Worm (Caenorhabditis elegans) whole organism, late embryonic: ENCODE measurements around the gene nlp-49.

Experiments used
- F13H6.1 ChIP-seq: sonication (generic microtip); optimal IDR thresholded peaks from 2 replicates; lab custom pipeline; 2016; ENCODE audit warnings: missing genetic modification characterization, missing compliant biosample characterization
- K02D7.2 ChIP-seq: sonication (generic microtip); optimal IDR thresholded peaks from 2 replicates; lab custom pipeline; 2017; ENCODE audit warnings: mild to moderate bottlenecking, missing genetic modification characterization, missing compliant biosample characterization
- K09A11.1 ChIP-seq: sonication (generic microtip); optimal IDR thresholded peaks from 2 replicates; lab custom pipeline; 2017; ENCODE audit warnings: antibody characterized with exemption, mild to moderate bottlenecking, missing genetic modification characterization, missing compliant biosample characterization; ENCODE audit not compliant: insufficient read depth
- T23F11.4 ChIP-seq: fragments of 200-800 bp; sonication (Bioruptor generic); optimal IDR thresholded peaks from 2 replicates; lab custom pipeline; 2018; ENCODE audit warnings: mild to moderate bottlenecking, missing genetic modification characterization, missing compliant biosample characterization
- ceh-18 ChIP-seq: sonication (generic microtip); optimal IDR thresholded peaks from 2 replicates; lab custom pipeline; 2016; ENCODE audit warnings: missing genetic modification characterization, missing compliant biosample characterization
- ceh-19 ChIP-seq: fragments of 200-800 bp; sonication (Bioruptor generic); optimal IDR thresholded peaks from 2 replicates; lab custom pipeline; 2018; ENCODE audit warnings: mild to moderate bottlenecking, missing genetic modification characterization, missing compliant biosample characterization
- ceh-2 ChIP-seq: sonication (generic microtip); optimal IDR thresholded peaks from 2 replicates; lab custom pipeline; 2016; ENCODE audit warnings: missing genotype, missing genetic modification characterization, missing compliant biosample characterization
- ceh-22 ChIP-seq: sonication (generic microtip); optimal IDR thresholded peaks from 2 replicates; lab custom pipeline; 2017; ENCODE audit warnings: missing biosample characterization, missing genetic modification characterization
- ceh-31 ChIP-seq: sonication (generic microtip); optimal IDR thresholded peaks from 2 replicates; lab custom pipeline; 2016; ENCODE audit warnings: missing genetic modification characterization, missing compliant biosample characterization
- ceh-34 ChIP-seq: sonication (generic microtip); optimal IDR thresholded peaks from 2 replicates; lab custom pipeline; 2016; ENCODE audit warnings: mild to moderate bottlenecking, missing genetic modification characterization, missing compliant biosample characterization
- ceh-45 ChIP-seq: fragments of 200-800 bp; sonication (Bioruptor generic); IDR thresholded peaks from 2 replicates; pipeline ENCODE4 v1.3.6; 2022; ENCODE audit warnings: missing genetic modification reagents, missing genetic modification characterization, missing compliant biosample characterization
- ceh-6 ChIP-seq: fragments of 200-800 bp; sonication (Bioruptor generic); optimal IDR thresholded peaks from 2 replicates; lab custom pipeline; 2018; ENCODE audit warnings: mild to moderate bottlenecking, missing genetic modification characterization, missing compliant biosample characterization
- ceh-9 ChIP-seq: sonication (generic microtip); optimal IDR thresholded peaks from 2 replicates; lab custom pipeline; 2016; ENCODE audit warnings: mild to moderate bottlenecking, missing genetic modification characterization, inconsistent platforms, missing compliant biosample characterization
- che-1 ChIP-seq: sonication (generic microtip); optimal IDR thresholded peaks from 2 replicates; lab custom pipeline; 2016; ENCODE audit warnings: mild to moderate bottlenecking, missing genetic modification characterization, missing compliant biosample characterization
- dve-1 ChIP-seq: sonication (generic microtip); optimal IDR thresholded peaks from 2 replicates; lab custom pipeline; 2017; ENCODE audit warnings: antibody characterized with exemption, mild to moderate bottlenecking, missing genetic modification characterization, missing compliant biosample characterization
- eyg-1 ChIP-seq: sonication (generic microtip); optimal IDR thresholded peaks from 2 replicates; lab custom pipeline; 2016; ENCODE audit warnings: missing genotype, missing genetic modification characterization, missing compliant biosample characterization
- fkh-6 ChIP-seq: sonication (generic microtip); optimal IDR thresholded peaks from 2 replicates; lab custom pipeline; 2016; ENCODE audit warnings: missing genetic modification characterization, missing compliant biosample characterization
- hlh-15 ChIP-seq: sonication (generic microtip); optimal IDR thresholded peaks from 2 replicates; lab custom pipeline; 2016; ENCODE audit warnings: missing genetic modification characterization, missing compliant biosample characterization
- hlh-6 ChIP-seq: sonication (generic microtip); optimal IDR thresholded peaks from 2 replicates; lab custom pipeline; 2016; ENCODE audit warnings: missing genotype, missing genetic modification characterization, missing compliant biosample characterization
- hlh-8 ChIP-seq: sonication (generic microtip); optimal IDR thresholded peaks from 2 replicates; lab custom pipeline; 2016; ENCODE audit warnings: missing genotype, missing genetic modification characterization, missing compliant biosample characterization
- lim-6 ChIP-seq: sonication (generic microtip); optimal IDR thresholded peaks from 2 replicates; lab custom pipeline; 2016; ENCODE audit warnings: missing genetic modification characterization, missing compliant biosample characterization
- madf-2 ChIP-seq: sonication (generic microtip); optimal IDR thresholded peaks from 2 replicates; lab custom pipeline; 2017; ENCODE audit warnings: missing genetic modification characterization, missing compliant biosample characterization
- mec-3 ChIP-seq: sonication (generic microtip); optimal IDR thresholded peaks from 2 replicates; lab custom pipeline; 2016; ENCODE audit warnings: borderline replicate concordance, missing genetic modification characterization, missing compliant biosample characterization
- nfya-1 ChIP-seq: sonication (generic microtip); optimal IDR thresholded peaks from 2 replicates; lab custom pipeline; 2017; ENCODE audit warnings: missing genetic modification characterization, mild to moderate bottlenecking, missing compliant biosample characterization, antibody characterized with exemption, moderate library complexity
- nhr-11 ChIP-seq: fragments of 150-350 bp; optimal IDR thresholded peaks from 2 replicates; lab custom pipeline; 2014; ENCODE audit warnings: missing biosample characterization, missing genetic modification characterization
- npax-4 ChIP-seq: sonication (generic microtip); optimal IDR thresholded peaks from 2 replicates; lab custom pipeline; 2016; ENCODE audit warnings: missing genetic modification characterization, missing compliant biosample characterization
- odd-2 ChIP-seq: sonication (generic microtip); optimal IDR thresholded peaks from 2 replicates; lab custom pipeline; 2017; ENCODE audit warnings: antibody characterized with exemption, mild to moderate bottlenecking, missing genetic modification characterization, missing compliant biosample characterization
- pha-2 ChIP-seq: sonication (generic microtip); optimal IDR thresholded peaks from 2 replicates; lab custom pipeline; 2017; ENCODE audit warnings: mild to moderate bottlenecking, missing genetic modification characterization, missing compliant biosample characterization
- pha-4 ChIP-seq: fragments of 150-350 bp; optimal IDR thresholded peaks from 2 replicates; lab custom pipeline; 2018; ENCODE audit warnings: missing biosample characterization, missing genetic modification reagents, missing genetic modification characterization
- pqm-1 ChIP-seq: sonication (generic microtip); optimal IDR thresholded peaks from 2 replicates; lab custom pipeline; 2016; ENCODE audit warnings: missing genetic modification characterization, missing compliant biosample characterization
- sdc-2 ChIP-seq: sonication (generic microtip); optimal IDR thresholded peaks from 2 replicates; lab custom pipeline; 2016; ENCODE audit warnings: missing genotype, missing genetic modification characterization, missing compliant biosample characterization
- syd-9 ChIP-seq: sonication (generic microtip); optimal IDR thresholded peaks from 2 replicates; lab custom pipeline; 2016; ENCODE audit warnings: mild to moderate bottlenecking, missing genetic modification characterization, moderate library complexity, missing compliant biosample characterization
- tbx-7 ChIP-seq: sonication (generic microtip); optimal IDR thresholded peaks from 2 replicates; lab custom pipeline; 2016; ENCODE audit warnings: missing genotype, missing genetic modification characterization, missing compliant biosample characterization
- ttx-3 ChIP-seq: sonication (generic microtip); optimal IDR thresholded peaks from 2 replicates; lab custom pipeline; 2016; ENCODE audit warnings: missing genetic modification reagents, missing genetic modification characterization, missing compliant biosample characterization
- unc-3 ChIP-seq, 2 experiments: fragments of 200-800 bp in 1 of 2; sonication (Bioruptor generic) in 1 of 2; sonication (generic microtip) in 1 of 2; conservative IDR thresholded peaks in 1 of 2; optimal IDR thresholded peaks in 1 of 2; 2 replicates each; pipeline versions ENCODE4 v1.3.6 to Lab custom; 2016 to 2022; ENCODE audit warnings: missing compliant biosample characterization in 2 of 2, missing genetic modification characterization in 2 of 2, missing genetic modification reagents in 1 of 2
- unc-42 ChIP-seq: sonication (generic microtip); optimal IDR thresholded peaks from 2 replicates; lab custom pipeline; 2016; ENCODE audit warnings: missing genotype, missing genetic modification characterization, missing compliant biosample characterization
- unc-86 ChIP-seq: sonication (generic microtip); optimal IDR thresholded peaks from 2 replicates; lab custom pipeline; 2016; ENCODE audit warnings: missing genetic modification characterization, missing compliant biosample characterization

Gene nlp-49

DNA sequence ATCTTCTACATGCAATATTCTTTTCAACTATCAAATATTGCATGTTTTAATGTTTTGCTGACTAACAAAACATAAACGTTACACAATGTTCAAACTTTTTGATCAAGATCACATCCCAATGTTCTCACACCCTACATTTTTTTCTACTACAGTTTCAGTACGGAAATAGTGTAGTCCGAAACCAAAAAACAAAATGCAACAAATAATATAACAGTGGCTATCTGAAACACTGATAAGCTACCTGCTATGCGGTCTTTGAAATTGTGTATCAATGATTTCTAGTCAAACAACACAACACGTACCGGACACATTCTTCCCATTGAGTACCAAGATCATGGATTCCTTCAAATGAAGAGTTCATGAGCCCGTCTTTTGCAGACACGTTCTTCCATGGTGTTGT is 36.9 kb downstream of the nlp-49 start:
- TF ChIP-seq unc-3 (GFP tag; conservative IDR thresholded peaks at IDR 0.05; lab: Robert Waterston, UW) (no peak), unc-3 (tag; optimal IDR thresholded peaks at IDR 0.05; lab: Kevin White, UChicago) (no peak), ceh-34 (tag; lab: Kevin White, UChicago) (no peak), ceh-2 (tag; lab: Kevin White, UChicago) (no peak), ceh-9 (tag; lab: Kevin White, UChicago) (no peak), ceh-18 (tag; lab: Kevin White, UChicago) (no peak), hlh-6 (tag; lab: Kevin White, UChicago) (no peak), che-1 (tag; lab: Kevin White, UChicago) (no peak), lim-6 (no peak), hlh-8 (tag; lab: Kevin White, UChicago) (no peak), ttx-3 (tag; lab: Kevin White, UChicago) (no peak), odd-2 (no peak), pha-4 (tag; lab: Kevin White, UChicago) (no peak), mec-3 (no peak), nhr-11 (no peak), K02D7.2 (tag; lab: Kevin White, UChicago) (no peak)

DNA sequence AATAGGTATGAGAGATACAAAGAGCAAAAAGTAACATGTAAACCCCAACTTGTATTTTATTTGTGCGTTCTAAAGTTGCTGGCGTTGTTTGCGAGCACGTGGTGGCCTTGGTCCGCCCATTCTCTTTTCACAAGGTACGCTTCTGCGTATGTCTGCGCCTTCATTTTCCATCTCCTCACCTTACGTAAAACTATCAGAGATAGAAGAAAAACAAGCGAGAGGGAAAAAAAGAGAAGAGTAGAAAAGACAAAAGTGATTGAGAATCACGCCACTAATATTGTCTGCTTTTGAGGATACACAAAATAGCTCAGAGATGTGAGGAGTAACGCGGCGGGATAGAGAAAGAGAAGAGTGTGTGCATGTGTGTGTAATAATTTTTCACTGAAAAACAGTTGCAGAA is 37.7 kb downstream of the nlp-49 start:
- TF ChIP-seq ceh-18 (tag; lab: Kevin White, UChicago), result peak; percentile 78
- TF ChIP-seq sdc-2 (tag; lab: Kevin White, UChicago), result no peak
- TF ChIP-seq eyg-1 (tag; lab: Kevin White, UChicago), result no peak
- no peak for TF ChIP-seq pha-2 (tag; lab: Kevin White, UChicago)

DNA sequence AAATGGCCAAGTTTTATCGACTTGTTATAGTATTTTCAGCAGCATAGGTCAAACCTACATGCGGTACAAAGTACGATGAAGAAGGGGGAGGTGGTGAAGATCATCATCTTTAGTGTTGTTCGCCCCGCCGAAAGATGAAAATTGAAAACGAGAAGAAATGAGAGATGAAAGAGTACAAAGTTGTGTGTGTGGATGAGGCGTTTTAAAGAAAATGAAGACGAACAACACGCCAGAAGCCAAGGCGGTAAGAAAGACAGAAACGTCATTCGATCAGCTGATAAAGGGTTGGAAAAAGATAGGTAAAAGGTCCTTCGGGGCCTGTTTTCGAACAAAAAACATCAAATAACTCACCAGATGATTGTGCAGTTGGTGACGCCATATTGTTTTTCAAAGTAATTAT is 39.5 kb downstream of the nlp-49 start:
- no peak for TF ChIP-seq unc-42 (tag; lab: Kevin White, UChicago)

DNA sequence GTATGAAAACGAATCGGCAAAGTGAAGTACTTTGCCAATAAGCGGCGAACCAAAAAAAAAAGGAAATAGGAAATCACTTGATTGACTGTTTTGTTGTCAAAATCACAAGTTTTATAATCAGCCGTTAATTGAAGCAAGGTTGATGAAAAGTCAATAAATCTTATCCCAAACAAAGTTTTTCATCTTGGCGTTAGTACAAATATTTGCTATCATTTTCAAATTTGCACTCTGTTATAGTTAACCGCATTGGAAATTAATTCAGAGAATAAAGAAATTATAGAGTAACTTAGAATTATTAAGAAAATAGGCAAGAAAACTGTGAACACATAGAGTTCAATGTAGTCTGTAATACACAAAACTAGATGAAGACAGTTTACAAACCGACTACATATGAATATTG is 40.0 kb downstream of the nlp-49 start, which contains the start of gene acs-17:
acs-17 (minus strand) TSS at position 23 of the 400 bp plus-strand sequence.
- no peak for TF ChIP-seq ceh-2 (tag; lab: Kevin White, UChicago)
- TF ChIP-seq madf-2 (tag; lab: Kevin White, UChicago), result no peak
- no peak for TF ChIP-seq nfya-1
- no peak for TF ChIP-seq syd-9
- TF ChIP-seq pha-4 (tag; lab: Kevin White, UChicago), result no peak
- TF ChIP-seq ttx-3 (tag; lab: Kevin White, UChicago), result no peak
- no peak for TF ChIP-seq mec-3
- no peak for TF ChIP-seq pqm-1 (tag; lab: Kevin White, UChicago)

DNA sequence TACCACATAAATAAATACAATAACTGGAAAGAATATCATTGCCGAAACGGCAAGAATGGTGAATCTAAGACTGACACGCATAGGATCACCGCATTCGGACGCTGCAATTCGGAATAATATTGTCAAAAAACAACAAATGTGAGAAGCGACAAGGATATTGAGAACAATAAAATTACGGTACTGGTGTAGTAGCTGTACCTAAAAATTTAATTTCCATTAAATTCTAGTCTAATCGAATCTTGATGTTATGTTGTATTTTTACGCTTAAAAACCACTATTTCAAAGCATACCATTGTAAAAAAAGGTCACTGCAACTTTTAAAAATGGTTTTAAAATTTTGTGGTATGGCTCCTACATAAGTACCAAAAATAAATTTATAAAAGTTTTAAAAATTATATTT is 44.3 kb downstream of the nlp-49 start, which contains the start of gene mig-23:
mig-23 (minus strand) TSS at position 101 of the 400 bp plus-strand sequence.
- TF ChIP-seq npax-4 (tag; lab: Kevin White, UChicago), result no peak
- TF ChIP-seq unc-86 (tag; lab: Kevin White, UChicago), result no peak
- no peak for TF ChIP-seq unc-3 (GFP tag; conservative IDR thresholded peaks at IDR 0.05; lab: Robert Waterston, UW)
- no peak for TF ChIP-seq unc-3 (tag; optimal IDR thresholded peaks at IDR 0.05; lab: Kevin White, UChicago)
- TF ChIP-seq ceh-22 (tag; lab: Kevin White, UChicago), result no peak
- no peak for TF ChIP-seq ceh-6 (GFP tag; lab: Kevin White, UChicago)
- TF ChIP-seq ceh-45 (GFP tag; lab: Robert Waterston, UW), result no peak
- no peak for TF ChIP-seq K02D7.2 (tag; lab: Kevin White, UChicago)
- no peak for TF ChIP-seq F13H6.1 (tag; lab: Kevin White, UChicago)
- no peak for TF ChIP-seq odd-2
- no peak for TF ChIP-seq fkh-6 (tag; lab: Kevin White, UChicago)

DNA sequence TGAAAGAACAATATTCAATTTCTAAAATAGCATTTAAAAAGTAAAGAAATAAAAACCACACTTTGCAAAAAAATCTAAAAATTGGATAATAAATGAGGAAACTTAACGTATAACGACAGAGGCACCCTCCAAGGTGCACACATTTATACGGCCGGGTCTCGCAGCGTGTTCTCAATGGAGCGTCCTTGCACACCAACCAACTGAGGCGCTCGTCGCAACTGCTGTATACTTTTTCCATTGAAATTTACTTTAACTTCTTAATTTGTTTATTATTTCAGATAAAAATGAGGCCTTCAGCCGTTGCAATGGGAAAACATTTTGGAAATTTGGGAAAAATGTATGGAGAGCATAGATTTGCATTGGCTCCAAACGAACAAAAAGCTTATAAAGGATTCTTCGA is 48.7 kb downstream of the nlp-49 start, which contains the start of the genes R07E4.5 and R07E4.3:
R07E4.5 (minus strand) TSS at position 1 of the 400 bp plus-strand sequence.
R07E4.3 (plus strand) TSS at position 285 of the 400 bp plus-strand sequence.
- TF ChIP-seq hlh-15 (no peak), dve-1 (peak; percentile 45), sdc-2 (tag; lab: Kevin White, UChicago) (no peak), K09A11.1 (tag; lab: Kevin White, UChicago) (no peak), ceh-19 (GFP tag; lab: Kevin White, UChicago) (no peak), ceh-31 (tag; lab: Kevin White, UChicago) (peak; percentile 56), ceh-22 (tag; lab: Kevin White, UChicago) (no peak), tbx-7 (tag; lab: Kevin White, UChicago) (no peak), nfya-1 (peak; percentile 51), T23F11.4 (GFP tag; lab: Kevin White, UChicago) (no peak), ceh-18 (tag; lab: Kevin White, UChicago) (peak; percentile 22), pqm-1 (tag; lab: Kevin White, UChicago) (no peak), unc-42 (tag; lab: Kevin White, UChicago) (peak; percentile 39), ceh-34 (tag; lab: Kevin White, UChicago) (peak; percentile 10)
